Fruit fly (Drosophila melanogaster) whole organism, embryonic: ENCODE measurements around the gene Col4a1.

Experiments
- CG10462 ChIP-seq: fragments of 200-800 bp; sonication (Bioruptor generic); optimal IDR thresholded peaks from 2 replicates; lab custom pipeline; 2016; ENCODE audit warnings: missing biosample characterization, missing genetic modification characterization
- CG11398 ChIP-seq: fragments of 200-800 bp; sonication (Bioruptor generic); optimal IDR thresholded peaks from 2 replicates; lab custom pipeline; 2016; ENCODE audit warnings: missing biosample characterization, missing genetic modification characterization
- CG12219 ChIP-seq: fragments of 200-800 bp; sonication (Bioruptor generic); optimal IDR thresholded peaks from 3 replicates; lab custom pipeline; 2018; ENCODE audit warnings: missing biosample characterization, mild to moderate bottlenecking, missing genetic modification characterization
- CG12299 ChIP-seq: fragments of 200-800 bp; sonication (Bioruptor generic); optimal IDR thresholded peaks from 2 replicates; lab custom pipeline; 2018; ENCODE audit warnings: missing biosample characterization, mild to moderate bottlenecking, missing genetic modification characterization
- CG13424 ChIP-seq: fragments of 200-800 bp; sonication (Bioruptor generic); optimal IDR thresholded peaks from 2 replicates; lab custom pipeline; 2019; ENCODE audit warnings: missing biosample characterization, mild to moderate bottlenecking, missing genetic modification characterization, moderate library complexity
- CG14441 ChIP-seq: fragments of 200-800 bp; sonication (Bioruptor generic); IDR thresholded peaks from 2 replicates; pipeline ENCODE4 v1.3.6; 2022; ENCODE audit warnings: missing biosample characterization, missing genetic modification characterization
- CG17359 ChIP-seq: fragments of 200-800 bp; sonication (Bioruptor generic); optimal IDR thresholded peaks from 3 replicates; lab custom pipeline; 2018; ENCODE audit warnings: missing biosample characterization, mild to moderate bottlenecking, missing genetic modification characterization, moderate library complexity
- CG17912 ChIP-seq: fragments of 200-800 bp; sonication (Bioruptor generic); optimal IDR thresholded peaks from 2 replicates; lab custom pipeline; 2018; ENCODE audit warnings: missing biosample characterization, mild to moderate bottlenecking, missing genetic modification characterization
- CG34376 ChIP-seq: fragments of 200-800 bp; sonication (Bioruptor generic); optimal IDR thresholded peaks from 2 replicates; lab custom pipeline; 2018; ENCODE audit warnings: missing biosample characterization, mild to moderate bottlenecking, missing genetic modification characterization
- CG4328 ChIP-seq: fragments of 200-800 bp; sonication (Bioruptor generic); optimal IDR thresholded peaks from 3 replicates; lab custom pipeline; 2017; ENCODE audit warnings: missing biosample characterization, missing genetic modification reagents, missing genetic modification characterization
- CG43689 ChIP-seq: fragments of 200-800 bp; sonication (Bioruptor generic); IDR thresholded peaks from 2 replicates; pipeline ENCODE4 v1.3.6; 2022; ENCODE audit warnings: missing biosample characterization, missing genetic modification characterization
- CG6765 ChIP-seq: fragments of 200-800 bp; sonication (Bioruptor generic); optimal IDR thresholded peaks from 3 replicates; lab custom pipeline; 2017; ENCODE audit warnings: missing biosample characterization, mild to moderate bottlenecking, missing genetic modification characterization
- CG7271 ChIP-seq: fragments of 200-800 bp; sonication (Bioruptor generic); optimal IDR thresholded peaks from 2 replicates; lab custom pipeline; 2018; ENCODE audit warnings: missing biosample characterization, mild to moderate bottlenecking, missing genetic modification characterization, moderate library complexity
- CG7987 ChIP-seq: fragments of 200-800 bp; sonication (Bioruptor generic); optimal IDR thresholded peaks from 2 replicates; lab custom pipeline; 2018; ENCODE audit warnings: missing biosample characterization, mild to moderate bottlenecking, missing genetic modification characterization, moderate library complexity
- Deaf1 ChIP-seq: fragments of 200-800 bp; optimal IDR thresholded peaks from 3 replicates; lab custom pipeline; 2019; ENCODE audit warnings: missing biosample characterization, mild to moderate bottlenecking, missing genetic modification characterization, moderate library complexity
- HLH3B ChIP-seq: fragments of 200-800 bp; sonication (Bioruptor generic); IDR thresholded peaks from 2 replicates; pipeline ENCODE4 v1.3.6; 2022; ENCODE audit warnings: missing biosample characterization, missing genetic modification characterization
- HLH4C ChIP-seq: fragments of 200-800 bp; sonication (Bioruptor generic); IDR thresholded peaks from 3 replicates; pipeline ENCODE4 v1.3.6; 2022; ENCODE audit warnings: missing biosample characterization, missing genetic modification characterization; ENCODE audit not compliant: partially characterized antibody
- Hey ChIP-seq: fragments of 200-800 bp; sonication (Bioruptor generic); optimal IDR thresholded peaks from 3 replicates; lab custom pipeline; 2018; ENCODE audit warnings: missing biosample characterization, mild to moderate bottlenecking, missing genetic modification characterization
- HmgZ ChIP-seq: fragments of 200-800 bp; sonication (Bioruptor generic); optimal IDR thresholded peaks from 2 replicates; lab custom pipeline; 2018; ENCODE audit warnings: missing biosample characterization, mild to moderate bottlenecking, missing genetic modification characterization
- Meics ChIP-seq: fragments of 200-800 bp; sonication (Bioruptor generic); optimal IDR thresholded peaks from 2 replicates; lab custom pipeline; 2017; ENCODE audit warnings: missing biosample characterization, mild to moderate bottlenecking, missing genetic modification characterization
- Mrtf ChIP-seq: fragments of 200-800 bp; sonication (Bioruptor generic); IDR thresholded peaks from 3 replicates; pipeline ENCODE4 v1.3.6; 2022; ENCODE audit warnings: missing biosample characterization, missing genetic modification characterization
- NFAT ChIP-seq: fragments of 200-800 bp; sonication (Bioruptor generic); IDR thresholded peaks from 2 replicates; pipeline ENCODE4 v1.3.6; 2022; ENCODE audit warnings: missing biosample characterization, missing genetic modification characterization
- Optix ChIP-seq: fragments of 200-800 bp; sonication (Bioruptor generic); IDR thresholded peaks from 3 replicates; pipeline ENCODE4 v1.3.6; 2022; ENCODE audit warnings: missing biosample characterization, missing genetic modification characterization
- Ravus ChIP-seq: fragments of 200-800 bp; sonication (Bioruptor generic); IDR thresholded peaks from 2 replicates; pipeline ENCODE4 v1.3.6; 2022; ENCODE audit warnings: missing biosample characterization, missing genetic modification characterization
- YL-1 ChIP-seq: fragments of 200-800 bp; sonication (Bioruptor generic); optimal IDR thresholded peaks from 3 replicates; lab custom pipeline; 2017; ENCODE audit warnings: missing biosample characterization, mild to moderate bottlenecking, missing genetic modification characterization
- ap ChIP-seq: fragments of 200-800 bp; sonication (Bioruptor generic); IDR thresholded peaks from 2 replicates; pipeline ENCODE4 v1.3.6; 2022; ENCODE audit warnings: missing biosample characterization, missing genetic modification characterization
- bsh ChIP-seq, 2 experiments: fragments of 200-800 bp; sonication (Bioruptor generic); optimal IDR thresholded peaks; 2 replicates each; lab custom pipeline; 2017 to 2018; ENCODE audit warnings: mild to moderate bottlenecking in 2 of 2, missing biosample characterization in 2 of 2, missing genetic modification characterization in 2 of 2, moderate library complexity in 1 of 2
- ci ChIP-seq: fragments of 200-800 bp; sonication (Bioruptor generic); IDR thresholded peaks from 3 replicates; pipeline ENCODE4 v1.3.6; 2022; ENCODE audit warnings: missing biosample characterization, missing genetic modification characterization
- ems ChIP-seq: fragments of 200-800 bp; sonication (Bioruptor generic); optimal IDR thresholded peaks from 3 replicates; lab custom pipeline; 2016; ENCODE audit warnings: missing biosample characterization, missing genetic modification characterization
- ewg ChIP-seq: fragments of 200-800 bp; sonication (Bioruptor generic); optimal IDR thresholded peaks from 3 replicates; lab custom pipeline; 2017; ENCODE audit warnings: mild to moderate bottlenecking, missing biosample characterization, missing genetic modification reagents, missing genetic modification characterization
- gcm2 ChIP-seq: fragments of 200-800 bp; sonication (Bioruptor generic); optimal IDR thresholded peaks from 2 replicates; lab custom pipeline; 2016; ENCODE audit warnings: missing biosample characterization, missing genetic modification characterization
- jumu ChIP-seq: fragments of 200-800 bp; sonication (Bioruptor generic); optimal IDR thresholded peaks from 3 replicates; lab custom pipeline; 2016; ENCODE audit warnings: missing biosample characterization, missing genetic modification characterization
- lmd ChIP-seq: fragments of 200-800 bp; sonication (Bioruptor generic); IDR thresholded peaks from 2 replicates; pipeline ENCODE4 v1.3.6; 2022; ENCODE audit warnings: missing biosample characterization, missing genetic modification characterization
- org-1 ChIP-seq: fragments of 200-800 bp; sonication (Bioruptor generic); optimal IDR thresholded peaks from 2 replicates; lab custom pipeline; 2017; ENCODE audit warnings: missing biosample characterization, missing genetic modification characterization
- pita ChIP-seq: fragments of 200-800 bp; sonication (Bioruptor generic); optimal IDR thresholded peaks from 2 replicates; lab custom pipeline; 2017; ENCODE audit warnings: missing biosample characterization, mild to moderate bottlenecking, missing genetic modification characterization
- pum ChIP-seq: fragments of 200-800 bp; sonication (Bioruptor generic); optimal IDR thresholded peaks from 2 replicates; lab custom pipeline; 2016; ENCODE audit warnings: missing biosample characterization, missing genetic modification characterization
- scrt ChIP-seq: fragments of 200-800 bp; sonication (Bioruptor generic); optimal IDR thresholded peaks from 2 replicates; lab custom pipeline; 2018; ENCODE audit warnings: missing biosample characterization, mild to moderate bottlenecking, missing genetic modification characterization, moderate library complexity
- sens ChIP-seq: fragments of 200-800 bp; sonication (Bioruptor generic); peaks from one replicate; lab custom pipeline; 2016; ENCODE audit warnings: missing biosample characterization, missing genetic modification characterization
- slbo ChIP-seq: fragments of 200-800 bp; sonication (Bioruptor generic); IDR thresholded peaks from 2 replicates; pipeline ENCODE4 v1.3.6; 2022; ENCODE audit warnings: missing biosample characterization, missing genetic modification characterization
- slp2 ChIP-seq: fragments of 200-800 bp; sonication (Bioruptor generic); optimal IDR thresholded peaks from 2 replicates; lab custom pipeline; 2016; ENCODE audit warnings: missing biosample characterization, missing genetic modification characterization
- trem ChIP-seq: fragments of 200-800 bp; optimal IDR thresholded peaks from 3 replicates; lab custom pipeline; 2019; ENCODE audit warnings: missing biosample characterization, mild to moderate bottlenecking, missing genetic modification characterization, moderate library complexity
- zfh2 ChIP-seq: fragments of 200-800 bp; sonication (Bioruptor generic); optimal IDR thresholded peaks from 2 replicates; lab custom pipeline; 2016; ENCODE audit warnings: missing biosample characterization, missing genetic modification characterization

The Col4a1 gene

dm6 chr2L:5010784-5011260 is 18.6 kb upstream of the Col4a1 start, which contains the start of the genes CG31917, Tfb5 and SelT (continued):
- no peak for TF ChIP-seq Hey
- no peak for TF ChIP-seq Deaf1 (tag; lab: Kevin White, UChicago)
- TF ChIP-seq CG43689 (GFP tag; lab: Robert Waterston, UW): no peak
- TF ChIP-seq pita (GFP tag; lab: Kevin White, UChicago): no peak
- TF ChIP-seq gcm2 (GFP tag; lab: Kevin White, UChicago): no peak
- no peak for TF ChIP-seq ap (GFP tag; lab: Robert Waterston, UW)
- peak; percentile 3 for TF ChIP-seq CG34376 (GFP tag; lab: Kevin White, UChicago)
- peak in 1 of 2 experiments; percentile 40 for TF ChIP-seq bsh (GFP tag; optimal IDR thresholded peaks at IDR 0.05; lab: Kevin White, UChicago)
- peak; percentile 11 for TF ChIP-seq CG12219
- peak; percentile 73 for TF ChIP-seq YL-1 (GFP tag; lab: Kevin White, UChicago)
- peak; percentile 64 for TF ChIP-seq zfh2 (GFP tag; lab: Kevin White, UChicago)
- TF ChIP-seq CG6765: no peak
- peak; percentile 63 for TF ChIP-seq trem (tag; lab: Kevin White, UChicago)
- peak; percentile 15 for TF ChIP-seq pum (GFP tag; lab: Kevin White, UChicago)
- TF ChIP-seq CG13424 (tag; lab: Kevin White, UChicago): peak; percentile 70
- peak; percentile 8 for TF ChIP-seq ems (GFP tag; lab: Kevin White, UChicago)
- peak; percentile 46 for TF ChIP-seq jumu (GFP tag; lab: Kevin White, UChicago)
- TF ChIP-seq HLH3B (GFP tag; lab: Robert Waterston, UW): peak; percentile 45; the same call in 1 of the 2 replicates
- TF ChIP-seq CG14441 (GFP tag; lab: Robert Waterston, UW): no peak
- peak; percentile 65 for TF ChIP-seq HLH4C (GFP tag; lab: Robert Waterston, UW)
- peak; percentile 12 for TF ChIP-seq CG10462 (GFP tag; lab: Kevin White, UChicago)
- TF ChIP-seq CG17359 (tag; lab: Kevin White, UChicago): no peak
- TF ChIP-seq CG11398 (GFP tag; lab: Kevin White, UChicago): no peak
- TF ChIP-seq ewg (GFP tag; lab: Kevin White, UChicago): peak; percentile 36
- no peak for TF ChIP-seq org-1
- TF ChIP-seq CG7271: no peak
- TF ChIP-seq slp2 (GFP tag; lab: Kevin White, UChicago): no peak
- no peak for TF ChIP-seq Optix
- TF ChIP-seq CG7987 (GFP tag; lab: Kevin White, UChicago): no peak
- peak; percentile 5 for TF ChIP-seq CG4328 (GFP tag; lab: Kevin White, UChicago)
- TF ChIP-seq CG12299: peak; percentile 59
- TF ChIP-seq slbo (GFP tag; lab: Robert Waterston, UW): peak; percentile 71
- no peak for TF ChIP-seq Meics (GFP tag; lab: Kevin White, UChicago)
- no peak for TF ChIP-seq Mrtf (GFP tag; lab: Robert Waterston, UW)
- no peak for TF ChIP-seq scrt (GFP tag; lab: Kevin White, UChicago)
- peak; percentile 76 for TF ChIP-seq HmgZ (tag; lab: Kevin White, UChicago)
- TF ChIP-seq NFAT (GFP tag; lab: Robert Waterston, UW): no peak
- 0 out of 2 replicates have a peak, but pooled peaks have one; percentile 16 for TF ChIP-seq lmd (GFP tag; lab: Robert Waterston, UW)
- no peak for TF ChIP-seq ci (GFP tag; lab: Robert Waterston, UW)
- no peak for TF ChIP-seq CG17912 (GFP tag; lab: Kevin White, UChicago)
- TF ChIP-seq, all 482 proteins: peak for 225

DNA sequence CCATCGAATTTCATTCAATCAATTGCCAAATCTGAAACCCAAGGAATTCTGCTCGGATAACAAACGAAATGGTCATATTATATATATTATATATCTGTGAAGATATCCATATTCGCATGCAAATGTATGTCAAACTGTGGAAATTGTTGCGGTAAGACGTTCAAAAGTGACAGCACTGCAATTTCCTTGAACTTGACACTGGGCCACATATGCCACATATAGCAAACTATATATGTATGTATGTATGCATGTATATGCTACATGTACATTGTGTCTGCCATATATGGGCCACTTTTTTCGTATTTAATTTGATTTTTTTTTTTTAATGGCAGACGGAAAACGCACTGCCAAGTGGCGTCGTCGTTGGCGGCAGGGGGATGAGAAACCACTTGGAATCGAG is 8.9 kb upstream of the Col4a1 start:
- TF ChIP-seq Ravus (GFP tag; lab: Robert Waterston, UW) (no peak), sens (GFP tag; lab: Kevin White, UChicago) (peak; percentile 10)
